Worm (Caenorhabditis elegans) whole organism, L2 larva: ENCODE results near the gene fbxa-14.

Experiments
- nhr-12 ChIP-seq: fragments of 150-350 bp; optimal IDR thresholded peaks from 2 replicates; lab custom pipeline; 2014; ENCODE audit warnings: missing biosample characterization, missing genetic modification characterization
- skn-1 ChIP-seq: sonication (generic microtip); optimal IDR thresholded peaks from 2 replicates; lab custom pipeline; 2017; ENCODE audit warnings: missing biosample characterization, missing genetic modification characterization
- unc-39 ChIP-seq: fragments of 150-350 bp; optimal IDR thresholded peaks from 2 replicates; lab custom pipeline; 2014; ENCODE audit warnings: missing biosample characterization, missing genetic modification characterization

DNA sequence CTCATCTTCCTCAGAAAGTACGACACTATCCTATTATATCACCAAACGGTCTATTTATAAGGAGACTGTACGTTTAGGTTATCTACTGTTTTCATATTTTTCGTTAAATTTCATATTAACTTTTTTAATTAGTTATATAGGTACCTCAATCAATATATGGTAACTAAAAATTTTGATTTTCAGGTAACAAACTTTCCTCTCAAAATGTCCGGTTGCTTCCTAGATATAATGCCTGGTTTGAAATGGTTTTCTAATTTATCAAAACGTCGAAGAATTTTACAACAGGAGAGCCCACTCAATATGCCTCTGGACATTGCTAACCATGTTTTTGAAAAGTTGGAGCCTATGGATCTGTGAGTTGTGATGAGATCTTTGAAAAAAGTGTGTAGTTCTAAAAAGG, 26.8 kb downstream of the fbxa-14 start, which contains the start of gene fbxa-28:
- TF ChIP-seq nhr-12 (tag; lab: Kevin White, UChicago) (no peak), unc-39 (tag; lab: Kevin White, UChicago) (no peak), skn-1 (no peak)
